Fruit fly (Drosophila melanogaster) whole organism, wandering third instar larva: ENCODE measurements around the gene Est-P.

Experiments
- CG32264 ChIP-seq: fragments of 200-800 bp; sonication (Bioruptor generic); optimal IDR thresholded peaks from 2 replicates; lab custom pipeline; 2016; ENCODE audit warnings: missing biosample characterization, missing genetic modification characterization
- CrebA ChIP-seq: fragments of 200-800 bp; sonication (Bioruptor generic); optimal IDR thresholded peaks from 2 replicates; lab custom pipeline; 2016; ENCODE audit warnings: missing biosample characterization, mild to moderate bottlenecking, missing genetic modification characterization, borderline replicate concordance
- Dfd ChIP-seq: fragments of >200 bp; optimal IDR thresholded peaks from 2 replicates; lab custom pipeline; 2017; ENCODE audit warnings: missing biosample characterization, missing genetic modification characterization
- Dif ChIP-seq: fragments of 200-275, 200-300 bp; sonication (Bioruptor generic); optimal IDR thresholded peaks from 2 replicates; lab custom pipeline; 2018; ENCODE audit warnings: missing biosample characterization, missing genetic modification characterization; ENCODE audit not compliant: partially characterized antibody
- GATAd ChIP-seq: sonication (Bioruptor generic); optimal IDR thresholded peaks from 2 replicates; lab custom pipeline; 2016; ENCODE audit warnings: missing biosample characterization, missing genetic modification characterization
- Hnf4 ChIP-seq: fragments of 200-800 bp; sonication (Bioruptor generic); optimal IDR thresholded peaks from 2 replicates; lab custom pipeline; 2016; ENCODE audit warnings: missing biosample characterization, mild to moderate bottlenecking, missing genetic modification characterization
- Hr78 ChIP-seq: fragments of >200 bp; optimal IDR thresholded peaks from 2 replicates; lab custom pipeline; 2017; ENCODE audit warnings: missing biosample characterization, missing genetic modification characterization
- Hr83 ChIP-seq: fragments of 200-300 bp; sonication (Bioruptor generic); optimal IDR thresholded peaks from 2 replicates; lab custom pipeline; 2016; ENCODE audit warnings: missing biosample characterization, mild to moderate bottlenecking, missing genetic modification characterization, moderate library complexity; ENCODE audit not compliant: poor library complexity, severe bottlenecking
- Jra ChIP-seq: sonication (Bioruptor generic); optimal IDR thresholded peaks from 2 replicates; lab custom pipeline; 2016; ENCODE audit warnings: missing biosample characterization, missing genetic modification characterization
- Mio ChIP-seq: sonication (Bioruptor generic); optimal IDR thresholded peaks from 2 replicates; lab custom pipeline; 2016; ENCODE audit warnings: missing biosample characterization, missing genetic modification characterization
- N ChIP-seq: fragments of >200 bp; optimal IDR thresholded peaks from 2 replicates; lab custom pipeline; 2018; ENCODE audit warnings: missing biosample characterization, missing external identifiers, missing genetic modification characterization
- OdsH ChIP-seq: fragments of 200-800 bp; sonication (Bioruptor generic); optimal IDR thresholded peaks from 2 replicates; lab custom pipeline; 2016; ENCODE audit warnings: missing biosample characterization, mild to moderate bottlenecking, missing genetic modification characterization
- Rel ChIP-seq, 2 experiments: fragments of 200-800 bp; sonication (Bioruptor generic) in 1 of 2; optimal IDR thresholded peaks; 2 replicates in 1 of 2; 3 replicates in 1 of 2; lab custom pipeline; 2016 to 2019; ENCODE audit warnings: mild to moderate bottlenecking in 2 of 2, missing biosample characterization in 2 of 2, missing genetic modification characterization in 2 of 2, moderate library complexity in 1 of 2
- Sp1 ChIP-seq: fragments of 200-800 bp; sonication (Bioruptor generic); optimal IDR thresholded peaks from 3 replicates; lab custom pipeline; 2019; ENCODE audit warnings: missing biosample characterization, mild to moderate bottlenecking, missing genetic modification characterization, moderate library complexity
- brk ChIP-seq: fragments of 200-800 bp; sonication (Bioruptor generic); optimal IDR thresholded peaks from 2 replicates; lab custom pipeline; 2016; ENCODE audit warnings: missing biosample characterization, mild to moderate bottlenecking, missing genetic modification characterization
- dmrt93B ChIP-seq: fragments of 200-800 bp; sonication (Bioruptor generic); optimal IDR thresholded peaks from 2 replicates; lab custom pipeline; 2018; ENCODE audit warnings: missing biosample characterization, mild to moderate bottlenecking, missing genetic modification characterization
- foxo ChIP-seq, 2 experiments: fragments of 200-800 bp; sonication (Bioruptor generic); optimal IDR thresholded peaks; 2 replicates in 1 of 2; 3 replicates in 1 of 2; lab custom pipeline; 2016 to 2017; ENCODE audit warnings: missing biosample characterization in 2 of 2, missing genetic modification characterization in 2 of 2
- fru ChIP-seq: fragments of 200-800 bp; sonication (Bioruptor generic); optimal IDR thresholded peaks from 3 replicates; lab custom pipeline; 2016; ENCODE audit warnings: missing biosample characterization, mild to moderate bottlenecking, missing genetic modification characterization
- h ChIP-seq: fragments of 200-800 bp; sonication (Bioruptor generic); optimal IDR thresholded peaks from 3 replicates; lab custom pipeline; 2016; ENCODE audit warnings: missing biosample characterization, mild to moderate bottlenecking, missing genetic modification characterization
- jim ChIP-seq: fragments of 175-275, 200-325 bp; sonication (Bioruptor generic); optimal IDR thresholded peaks from 2 replicates; lab custom pipeline; 2016; ENCODE audit warnings: missing biosample characterization, mild to moderate bottlenecking, missing genetic modification characterization
- lola ChIP-seq: fragments of >200 bp; optimal IDR thresholded peaks from 2 replicates; lab custom pipeline; 2017; ENCODE audit warnings: missing biosample characterization, missing genetic modification characterization
- pan ChIP-seq: fragments of >200 bp; optimal IDR thresholded peaks from 2 replicates; lab custom pipeline; 2017
- psq ChIP-seq: fragments of 200-800 bp; sonication (Bioruptor generic); optimal IDR thresholded peaks from 3 replicates; lab custom pipeline; 2017; ENCODE audit warnings: missing biosample characterization, mild to moderate bottlenecking, missing genetic modification characterization, moderate library complexity
- rgr ChIP-seq: fragments of 200-800 bp; sonication (Bioruptor generic); optimal IDR thresholded peaks from 3 replicates; lab custom pipeline; 2016; ENCODE audit warnings: missing biosample characterization, mild to moderate bottlenecking, missing genetic modification characterization
- sage ChIP-seq: fragments of 200-800 bp; sonication (Bioruptor generic); optimal IDR thresholded peaks from 2 replicates; lab custom pipeline; 2016; ENCODE audit warnings: missing biosample characterization, mild to moderate bottlenecking, missing genetic modification characterization
- sv ChIP-seq: fragments of 200-800 bp; sonication (Bioruptor generic); optimal IDR thresholded peaks from 3 replicates; lab custom pipeline; 2016; ENCODE audit warnings: missing biosample characterization, missing genetic modification characterization
- tai ChIP-seq: sonication (Bioruptor generic); optimal IDR thresholded peaks from 2 replicates; lab custom pipeline; 2016; ENCODE audit warnings: missing biosample characterization, missing genetic modification characterization
- usp ChIP-seq: fragments of >200 bp; optimal IDR thresholded peaks from 2 replicates; lab custom pipeline; 2017; ENCODE audit warnings: missing biosample characterization, missing genetic modification characterization
- woc ChIP-seq: sonication (Bioruptor generic); optimal IDR thresholded peaks from 2 replicates; lab custom pipeline; 2016; ENCODE audit warnings: missing biosample characterization, mild to moderate bottlenecking, missing genetic modification characterization

Est-P gene

DNA sequence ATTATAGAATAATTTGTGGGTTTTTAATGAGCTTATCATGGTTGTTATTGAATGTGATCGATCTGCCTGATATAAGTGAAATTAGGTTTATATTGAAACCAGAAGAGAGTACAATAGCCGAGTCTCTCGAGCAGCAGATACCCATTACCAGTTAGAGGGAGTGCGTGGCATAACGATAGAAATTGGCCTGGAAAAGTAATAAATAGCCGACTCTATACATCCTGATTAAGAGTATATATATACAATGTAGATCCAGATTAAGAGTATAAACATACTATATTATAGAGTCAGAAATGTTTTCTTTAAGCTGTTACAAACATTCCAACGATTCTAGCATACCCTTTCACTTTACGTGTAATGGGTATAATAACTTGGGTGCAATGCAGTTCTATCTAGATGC is 6.6 kb upstream of the Est-P start:
- TF ChIP-seq pan (lab: Kevin White, UChicago) (no peak), usp (GFP tag; lab: Kevin White, UChicago) (no peak), dmrt93B (GFP tag; lab: Kevin White, UChicago) (no peak), CrebA (GFP tag; lab: Kevin White, UChicago) (no peak), woc (no peak), tai (GFP tag; lab: Kevin White, UChicago) (no peak), rgr (GFP tag; lab: Kevin White, UChicago) (no peak), psq (GFP tag; lab: Kevin White, UChicago) (no peak), jim (GFP tag; lab: Kevin White, UChicago) (no peak), sage (GFP tag; lab: Kevin White, UChicago) (no peak), GATAd (GFP tag; lab: Kevin White, UChicago) (no peak), Dif (no peak), Hnf4 (GFP tag; lab: Kevin White, UChicago) (no peak), lola (GFP tag; lab: Kevin White, UChicago) (no peak), foxo (GFP tag; optimal IDR thresholded peaks at IDR 0.05; lab: Kevin White, UChicago) (no peak)

- TF ChIP-seq CG32264 (GFP tag; lab: Kevin White, UChicago) (no peak), Rel (GFP tag; optimal IDR thresholded peaks at IDR 0.05; lab: Kevin White, UChicago) (no peak), Rel (tag; optimal IDR thresholded peaks at IDR 0.05; lab: Kevin White, UChicago) (peak; percentile 46), Sp1 (no peak), Jra (GFP tag; lab: Kevin White, UChicago) (no peak), h (GFP tag; lab: Kevin White, UChicago) (no peak)
Measured at dm6 chr3L:12184564-12185034, 5.9 kb upstream of the Est-P start, which contains the start of gene Miox. Miox (plus strand) TSS chr3L:12184984.

dm6 chr3L:12185336-12185735 is 5.2 kb upstream of the Est-P start:
- TF ChIP-seq Rel (GFP tag; optimal IDR thresholded peaks at IDR 0.05; lab: Kevin White, UChicago) (no peak), Rel (tag; optimal IDR thresholded peaks at IDR 0.05; lab: Kevin White, UChicago) (peak; percentile 52), Mio (GFP tag; lab: Kevin White, UChicago) (no peak)
- TF ChIP-seq, all 38 proteins: peak for 1

dm6 chr3L:12188518-12188917 is 2.0 kb upstream of the Est-P start, which contains the start of gene Est-6:
Est-6 (plus strand) TSS chr3L:12188818.
- no peak for TF ChIP-seq rgr (GFP tag; lab: Kevin White, UChicago)
- no peak for TF ChIP-seq Jra (GFP tag; lab: Kevin White, UChicago)
- TF ChIP-seq Hr83 (GFP tag; lab: Kevin White, UChicago) = no peak
- no peak for TF ChIP-seq lola (GFP tag; lab: Kevin White, UChicago)
- TF ChIP-seq jim (GFP tag; lab: Kevin White, UChicago) = no peak
- no peak for TF ChIP-seq foxo (GFP tag; optimal IDR thresholded peaks at IDR 0.05; lab: Kevin White, UChicago)
- TF ChIP-seq Rel (GFP tag; optimal IDR thresholded peaks at IDR 0.05; lab: Kevin White, UChicago) = no peak
- no peak for TF ChIP-seq Rel (tag; optimal IDR thresholded peaks at IDR 0.05; lab: Kevin White, UChicago)
- no peak for TF ChIP-seq psq (GFP tag; lab: Kevin White, UChicago)
- no peak for TF ChIP-seq Dfd (GFP tag; lab: Kevin White, UChicago)
- no peak for TF ChIP-seq N (GFP tag; lab: Kevin White, UChicago)
- TF ChIP-seq OdsH (GFP tag; lab: Kevin White, UChicago) = no peak

DNA sequence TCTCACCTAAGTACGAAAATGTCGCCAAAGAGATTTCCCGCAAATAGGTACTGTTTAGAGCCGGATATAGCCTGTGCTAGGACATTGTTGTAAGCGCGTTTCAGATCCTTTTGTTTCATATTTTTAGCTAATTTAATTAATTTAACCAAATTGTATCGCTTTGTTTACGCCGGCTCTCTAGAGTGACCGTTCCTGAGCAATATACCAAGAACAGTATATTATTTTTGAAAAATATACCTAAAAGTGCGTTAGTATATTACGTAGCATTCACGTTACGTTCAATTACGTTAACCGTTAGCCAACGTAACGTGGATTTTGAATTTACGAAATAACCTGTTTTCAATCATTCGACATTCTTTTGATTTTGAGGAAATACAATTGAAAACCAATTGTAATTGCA is 3.0 kb downstream of the Est-P start, which contains the start of gene thoc6:
TSS of gene thoc6 (minus strand) at position 204 of the 400 bp plus-strand sequence.
- TF ChIP-seq foxo (GFP tag; optimal IDR thresholded peaks at IDR 0.05; lab: Kevin White, UChicago) (no peak), CrebA (GFP tag; lab: Kevin White, UChicago) (peak; percentile 42)
- TF ChIP-seq, all 38 proteins: peak for 1

- no peak for TF ChIP-seq Rel (GFP tag; optimal IDR thresholded peaks at IDR 0.05; lab: Kevin White, UChicago)
- no peak for TF ChIP-seq Rel (tag; optimal IDR thresholded peaks at IDR 0.05; lab: Kevin White, UChicago)
- TF ChIP-seq Hr78 (GFP tag; lab: Kevin White, UChicago) = no peak
- TF ChIP-seq Hnf4 (GFP tag; lab: Kevin White, UChicago) = no peak
- TF ChIP-seq CG32264 (GFP tag; lab: Kevin White, UChicago) = no peak
- TF ChIP-seq fru = no peak
- no peak for TF ChIP-seq Sp1
- TF ChIP-seq lola (GFP tag; lab: Kevin White, UChicago) = no peak
- TF ChIP-seq woc = no peak
- TF ChIP-seq Mio (GFP tag; lab: Kevin White, UChicago) = no peak
- TF ChIP-seq N (GFP tag; lab: Kevin White, UChicago) = no peak
- no peak for TF ChIP-seq Dif
- no peak for TF ChIP-seq brk
- TF ChIP-seq sv (GFP tag; lab: Kevin White, UChicago) = no peak
- TF ChIP-seq CrebA (GFP tag; lab: Kevin White, UChicago) = no peak
Measured at dm6 chr3L:12197491-12197890, 7.0 kb downstream of the Est-P start, which contains the start of gene CG11529. CG11529 (plus strand) TSS chr3L:12197791.
